Worm (Caenorhabditis elegans) whole organism, L1 larva: ENCODE results near the gene srh-218.

Source experiments
- C16A3.4 ChIP-seq: fragments of 150-350 bp; optimal IDR thresholded peaks from 2 replicates; lab custom pipeline; 2014; ENCODE audit warnings: missing biosample characterization, missing genetic modification characterization
- C34B4.2 ChIP-seq: sonication (generic microtip); optimal IDR thresholded peaks from 2 replicates; lab custom pipeline; 2017; ENCODE audit warnings: mild to moderate bottlenecking, missing genetic modification characterization, missing compliant biosample characterization
- F16B12.6 ChIP-seq: fragments of 150-350 bp; optimal IDR thresholded peaks from 2 replicates; lab custom pipeline; 2014; ENCODE audit warnings: missing biosample characterization, missing genetic modification characterization
- Y116A8C.19 ChIP-seq: sonication (generic microtip); optimal IDR thresholded peaks from 2 replicates; lab custom pipeline; 2016; ENCODE audit warnings: missing compliant biosample characterization, missing genetic modification characterization, borderline replicate concordance
- aly-2 ChIP-seq: fragments of 150-350 bp; optimal IDR thresholded peaks from 2 replicates; lab custom pipeline; 2014; ENCODE audit warnings: missing biosample characterization, missing genetic modification characterization
- ceh-63 ChIP-seq: fragments of 200-800 bp; sonication (Bioruptor generic); optimal IDR thresholded peaks from 2 replicates; lab custom pipeline; 2018; ENCODE audit warnings: mild to moderate bottlenecking, missing genetic modification characterization, missing compliant biosample characterization
- ceh-82 ChIP-seq, 3 experiments: fragments of 150-350 bp in 1 of 3; sonication (generic microtip) in 2 of 3; optimal IDR thresholded peaks; 2 replicates each; lab custom pipeline; 2014 to 2017; ENCODE audit warnings: missing biosample characterization in 3 of 3, missing genetic modification characterization in 3 of 3
- ceh-90 ChIP-seq: sonication (generic microtip); optimal IDR thresholded peaks from 2 replicates; lab custom pipeline; 2016; ENCODE audit warnings: missing genetic modification characterization, missing compliant biosample characterization
- ces-1 ChIP-seq: fragments of 150-350 bp; optimal IDR thresholded peaks from 2 replicates; lab custom pipeline; 2014; ENCODE audit warnings: missing biosample characterization, missing genetic modification reagents, missing genetic modification characterization
- dpl-1 ChIP-seq, 3 experiments: fragments of 150-350 bp in 2 of 3; sonication (generic microtip) in 1 of 3; optimal IDR thresholded peaks; 2 replicates each; lab custom pipeline; 2014 to 2017; ENCODE audit warnings: missing biosample characterization in 3 of 3, missing genetic modification characterization in 3 of 3, missing genetic modification reagents in 3 of 3
- dsc-1 ChIP-seq: sonication (generic microtip); optimal IDR thresholded peaks from 2 replicates; lab custom pipeline; 2016; ENCODE audit warnings: mild to moderate bottlenecking, missing genetic modification characterization, missing compliant biosample characterization
- efl-1 ChIP-seq, 4 experiments: fragments of 150-350 bp; optimal IDR thresholded peaks in 3 of 4; peaks in 1 of 4; 1 replicate in 1 of 4; 2 replicates in 3 of 4; lab custom pipeline; 2014; ENCODE audit warnings: missing biosample characterization in 2 of 4, missing genetic modification characterization in 2 of 4, missing genetic modification reagents in 2 of 4
- egl-27 ChIP-seq, 2 experiments: fragments of 150-350 bp in 1 of 2; sonication (generic microtip); optimal IDR thresholded peaks; 3 replicates each; lab custom pipeline; 2017 to 2018; ENCODE audit warnings: missing biosample characterization in 2 of 2, missing genetic modification characterization in 2 of 2, missing genetic modification reagents in 2 of 2
- elt-2 ChIP-seq: sonication (generic microtip); optimal IDR thresholded peaks from 2 replicates; lab custom pipeline; 2016; ENCODE audit warnings: missing genetic modification characterization, mild to moderate bottlenecking, inconsistent platforms, missing compliant biosample characterization, missing genetic modification reagents
- elt-3 ChIP-seq, 6 experiments: fragments of 150-350 bp in 1 of 6; sonication (generic microtip); optimal IDR thresholded peaks; 2 replicates each; lab custom pipeline; 2017 to 2018; ENCODE audit warnings: missing biosample characterization in 6 of 6, missing genetic modification characterization in 6 of 6, inconsistent platforms in 1 of 6
- ets-5 ChIP-seq: fragments of 200-800 bp; sonication (Bioruptor generic); IDR thresholded peaks from 2 replicates; pipeline ENCODE4 v1.3.6; 2022; ENCODE audit warnings: missing genetic modification characterization, missing compliant biosample characterization
- fkh-10 ChIP-seq: sonication (generic microtip); optimal IDR thresholded peaks from 2 replicates; lab custom pipeline; 2017; ENCODE audit warnings: missing biosample characterization, missing genetic modification reagents, missing genetic modification characterization
- fos-1 ChIP-seq: fragments of 150-350 bp; optimal IDR thresholded peaks from 2 replicates; lab custom pipeline; 2014; ENCODE audit warnings: missing biosample characterization, missing genetic modification characterization
- hlh-17 ChIP-seq: fragments of 200-800 bp; sonication (Bioruptor generic); optimal IDR thresholded peaks from 2 replicates; lab custom pipeline; 2018; ENCODE audit warnings: missing genetic modification characterization, mild to moderate bottlenecking, missing compliant biosample characterization, moderate library complexity, borderline replicate concordance
- hlh-4 ChIP-seq: sonication (generic microtip); optimal IDR thresholded peaks from 2 replicates; lab custom pipeline; 2016; ENCODE audit warnings: mild to moderate bottlenecking, missing genetic modification characterization, missing compliant biosample characterization
- hpl-2 ChIP-seq: fragments of 150-350 bp; optimal IDR thresholded peaks from 2 replicates; lab custom pipeline; 2014; ENCODE audit warnings: missing biosample characterization, missing genetic modification reagents, missing genetic modification characterization
- jun-1 ChIP-seq: fragments of 150-350 bp; optimal IDR thresholded peaks from 2 replicates; lab custom pipeline; 2014; ENCODE audit warnings: missing biosample characterization, missing genetic modification reagents, missing genetic modification characterization
- lin-13 ChIP-seq: fragments of 150-350 bp; optimal IDR thresholded peaks from 2 replicates; lab custom pipeline; 2014; ENCODE audit warnings: missing biosample characterization, missing genetic modification reagents, missing genetic modification characterization
- lin-14 ChIP-seq: fragments of 200-800 bp; sonication (Bioruptor generic); optimal IDR thresholded peaks from 2 replicates; lab custom pipeline; 2018; ENCODE audit warnings: mild to moderate bottlenecking, missing genetic modification characterization, moderate library complexity, missing compliant biosample characterization
- lin-39 ChIP-seq: fragments of 150-350 bp; optimal IDR thresholded peaks from 2 replicates; lab custom pipeline; 2014; ENCODE audit warnings: missing biosample characterization, missing genetic modification reagents, missing genetic modification characterization
- lir-3 ChIP-seq: sonication (generic microtip); optimal IDR thresholded peaks from 2 replicates; lab custom pipeline; 2016; ENCODE audit warnings: mild to moderate bottlenecking, missing genetic modification characterization, moderate library complexity, missing compliant biosample characterization; ENCODE audit not compliant: poor library complexity
- lsy-2 ChIP-seq, 2 experiments: fragments of 150-350 bp; optimal IDR thresholded peaks; 2 replicates each; lab custom pipeline; 2014; ENCODE audit warnings: missing biosample characterization in 2 of 2, missing genetic modification characterization in 2 of 2
- mdl-1 ChIP-seq, 2 experiments: fragments of 150-350 bp; optimal IDR thresholded peaks; 2 replicates each; lab custom pipeline; 2014 to 2017; ENCODE audit warnings: missing biosample characterization in 2 of 2, missing genetic modification characterization in 2 of 2, inconsistent platforms in 1 of 2
- mef-2 ChIP-seq: fragments of 150-350 bp; optimal IDR thresholded peaks from 2 replicates; lab custom pipeline; 2014; ENCODE audit warnings: missing biosample characterization, missing genetic modification characterization
- mep-1 ChIP-seq: fragments of 150-350 bp; optimal IDR thresholded peaks from 2 replicates; lab custom pipeline; 2014; ENCODE audit warnings: missing biosample characterization, missing genetic modification characterization
- nhr-12 ChIP-seq: sonication (generic microtip); optimal IDR thresholded peaks from 2 replicates; lab custom pipeline; 2017; ENCODE audit warnings: missing biosample characterization, missing genetic modification characterization
- nhr-19 ChIP-seq: fragments of 200-800 bp; sonication (Bioruptor generic); conservative IDR thresholded peaks from 2 replicates; pipeline ENCODE4 v1.3.6; 2022; ENCODE audit warnings: missing genetic modification characterization, missing compliant biosample characterization
- nhr-20 ChIP-seq: sonication (generic microtip); optimal IDR thresholded peaks from 2 replicates; lab custom pipeline; 2016; ENCODE audit warnings: mild to moderate bottlenecking, missing genetic modification characterization, missing compliant biosample characterization
- nhr-28 ChIP-seq: fragments of 150-350 bp; optimal IDR thresholded peaks from 2 replicates; lab custom pipeline; 2014; ENCODE audit warnings: missing biosample characterization, missing genetic modification characterization
- nhr-76 ChIP-seq: sonication (generic microtip); optimal IDR thresholded peaks from 2 replicates; lab custom pipeline; 2017; ENCODE audit warnings: missing biosample characterization, missing genetic modification characterization
- nhr-90 ChIP-seq: sonication (generic microtip); optimal IDR thresholded peaks from 2 replicates; lab custom pipeline; 2016; ENCODE audit warnings: mild to moderate bottlenecking, missing genetic modification characterization, missing compliant biosample characterization; ENCODE audit not compliant: poor library complexity
- pqm-1 ChIP-seq: sonication (generic microtip); optimal IDR thresholded peaks from 3 replicates; lab custom pipeline; 2017; ENCODE audit warnings: missing biosample characterization, missing genetic modification characterization
- rnt-1 ChIP-seq: sonication (generic microtip); optimal IDR thresholded peaks from 2 replicates; lab custom pipeline; 2016; ENCODE audit warnings: mild to moderate bottlenecking, missing genetic modification characterization, moderate library complexity, missing compliant biosample characterization
- snpc-4 ChIP-seq: fragments of 150-350 bp; optimal IDR thresholded peaks from 2 replicates; lab custom pipeline; 2014; ENCODE audit warnings: missing biosample characterization, missing genetic modification characterization
- sptf-1 ChIP-seq: fragments of 150-350 bp; optimal IDR thresholded peaks from 2 replicates; lab custom pipeline; 2014; ENCODE audit warnings: missing biosample characterization, missing genetic modification characterization
- sup-37 ChIP-seq: fragments of 200-800 bp; sonication (Bioruptor generic); optimal IDR thresholded peaks from 2 replicates; lab custom pipeline; 2018; ENCODE audit warnings: mild to moderate bottlenecking, missing genetic modification characterization, missing compliant biosample characterization
- tlp-1 ChIP-seq: fragments of 150-350 bp; optimal IDR thresholded peaks from 2 replicates; lab custom pipeline; 2014; ENCODE audit warnings: missing biosample characterization, missing genetic modification characterization
- unc-30 ChIP-seq: sonication (generic microtip); optimal IDR thresholded peaks from 2 replicates; lab custom pipeline; 2017; ENCODE audit warnings: missing biosample characterization, missing genetic modification characterization
- unc-86 ChIP-seq: sonication (generic microtip); optimal IDR thresholded peaks from 2 replicates; lab custom pipeline; 2016; ENCODE audit warnings: missing genetic modification characterization, missing compliant biosample characterization
- unc-98 ChIP-seq: fragments of 200-800 bp; sonication (Bioruptor generic); IDR thresholded peaks from 2 replicates; pipeline ENCODE4 v1.3.6; 2022; ENCODE audit warnings: missing genetic modification characterization, missing compliant biosample characterization
- xbp-1 ChIP-seq: sonication (generic microtip); optimal IDR thresholded peaks from 2 replicates; lab custom pipeline; 2016; ENCODE audit warnings: missing genetic modification characterization, missing compliant biosample characterization

The srh-218 gene

DNA sequence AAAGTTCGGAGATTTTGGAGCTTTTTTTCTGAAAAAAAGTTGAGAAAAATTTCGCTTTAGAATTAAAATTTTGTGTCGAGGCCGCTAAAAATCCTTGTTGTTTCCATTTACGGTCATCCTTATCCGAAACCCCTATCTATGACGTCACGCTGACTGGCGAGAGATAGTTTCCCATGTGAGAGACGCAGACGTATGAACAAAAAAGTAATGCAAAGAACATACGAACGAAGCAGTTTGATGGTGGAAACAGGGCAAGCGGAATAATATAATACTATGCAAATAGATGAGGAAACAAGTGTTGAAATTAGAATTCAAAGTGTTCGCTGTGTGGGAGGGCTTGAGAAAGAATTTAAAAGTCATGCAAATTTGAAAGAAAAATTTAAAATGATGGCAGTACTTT is 5.3 kb downstream of the srh-218 start:
- TF ChIP-seq aly-2 (tag; lab: Kevin White, UChicago) (no peak), elt-2 (tag; lab: Kevin White, UChicago) (peak; percentile 7), efl-1 (optimal IDR thresholded peaks at IDR 0.05; lab: Kevin White, UChicago) (peak in 1 of 2 experiments; percentile 11), efl-1 (GFP tag; optimal IDR thresholded peaks at IDR 0.05 in 1 of 2; lab: Kevin White, UChicago) (peak in 1 of 2 experiments; percentile 77), lin-14 (GFP tag; lab: Kevin White, UChicago) (peak; percentile 2)

DNA sequence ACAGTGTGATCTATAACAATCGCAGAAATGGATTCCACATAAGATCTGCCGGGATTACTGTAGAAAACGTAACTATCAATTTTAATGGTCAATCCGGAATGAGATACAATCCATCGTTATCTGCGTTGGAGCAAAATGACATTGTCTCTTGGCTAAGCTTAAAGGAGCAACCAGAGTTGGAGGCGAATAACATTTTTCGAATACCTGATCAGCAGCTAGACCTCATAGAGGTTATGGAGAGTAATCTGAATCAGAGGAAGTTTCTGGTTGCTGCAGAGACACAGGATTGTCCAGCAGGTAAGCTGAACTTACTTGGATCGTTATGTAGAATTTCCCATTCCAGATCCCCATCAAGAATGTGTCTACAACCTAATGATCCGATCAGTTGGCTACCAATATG is 9.8 kb downstream of the srh-218 start:
- TF ChIP-seq nhr-20 (tag; lab: Kevin White, UChicago) (no peak), tlp-1 (tag; lab: Kevin White, UChicago) (no peak), sup-37 (GFP tag; lab: Kevin White, UChicago) (no peak), efl-1 (optimal IDR thresholded peaks at IDR 0.05; lab: Kevin White, UChicago) (no peak), efl-1 (GFP tag; optimal IDR thresholded peaks at IDR 0.05 in 1 of 2; lab: Kevin White, UChicago) (peak in 1 of 2 experiments; percentile 79), lsy-2 (tag; optimal IDR thresholded peaks at IDR 0.05; lab: Kevin White, UChicago) (no peak), C16A3.4 (tag; lab: Kevin White, UChicago) (no peak)
- TF ChIP-seq, all 84 proteins: peak for 1

DNA sequence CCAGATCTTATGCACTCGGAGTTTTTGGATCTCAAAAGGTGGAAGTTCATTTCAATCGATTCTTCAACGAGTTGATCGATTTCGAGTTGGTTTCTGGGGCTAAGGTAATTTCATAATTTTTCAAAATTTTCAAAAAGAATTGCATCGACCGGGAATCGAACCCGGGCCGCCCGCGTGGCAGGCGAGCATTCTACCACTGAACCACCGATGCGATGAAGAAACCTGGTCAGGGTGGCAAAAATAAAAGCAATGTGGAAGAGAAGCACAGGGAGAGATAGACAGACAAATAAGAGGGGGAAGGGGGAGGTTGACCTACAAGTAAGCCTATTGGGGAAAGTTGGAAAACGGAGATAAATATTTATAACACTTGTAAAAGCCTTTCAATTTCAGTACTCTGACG is 11.3 kb downstream of the srh-218 start:
- TF ChIP-seq lin-13 (GFP tag; lab: Kevin White, UChicago) (peak; percentile 45), hpl-2 (GFP tag; lab: Kevin White, UChicago) (no peak), ceh-82 (tag; optimal IDR thresholded peaks at IDR 0.05; lab: Kevin White, UChicago) (peak in 2 of 3 experiments; percentile 10 to 52), mep-1 (tag; lab: Kevin White, UChicago) (no peak), nhr-20 (tag; lab: Kevin White, UChicago) (peak; percentile 55), pqm-1 (tag; lab: Kevin White, UChicago) (no peak), lsy-2 (tag; optimal IDR thresholded peaks at IDR 0.05; lab: Kevin White, UChicago) (no peak), nhr-28 (tag; lab: Kevin White, UChicago) (no peak), ceh-90 (tag; lab: Kevin White, UChicago) (no peak), lir-3 (tag; lab: Kevin White, UChicago) (no peak), unc-98 (GFP tag; lab: Robert Waterston, UW) (no peak), ets-5 (GFP tag; lab: Robert Waterston, UW) (no peak), fos-1 (tag; lab: Kevin White, UChicago) (no peak), dpl-1 (GFP tag; optimal IDR thresholded peaks at IDR 0.05; lab: Kevin White, UChicago) (peak in 1 of 3 experiments; percentile 26), unc-30 (tag; lab: Kevin White, UChicago) (no peak), mdl-1 (tag; optimal IDR thresholded peaks at IDR 0.05; lab: Kevin White, UChicago) (peak in 1 of 2 experiments; percentile 33), efl-1 (optimal IDR thresholded peaks at IDR 0.05; lab: Kevin White, UChicago) (peak in 1 of 2 experiments; percentile 46), efl-1 (GFP tag; optimal IDR thresholded peaks at IDR 0.05 in 1 of 2; lab: Kevin White, UChicago) (peak; percentile 29 to 93), snpc-4 (tag; lab: Kevin White, UChicago) (no peak), sptf-1 (tag; lab: Kevin White, UChicago) (no peak), nhr-19 (GFP tag; lab: Robert Waterston, UW) (peak; percentile 57), F16B12.6 (tag; lab: Kevin White, UChicago) (no peak), hlh-4 (tag; lab: Kevin White, UChicago) (no peak), nhr-90 (tag; lab: Kevin White, UChicago) (peak; percentile 56), sup-37 (GFP tag; lab: Kevin White, UChicago) (peak; percentile 11), fkh-10 (GFP tag; lab: Kevin White, UChicago) (no peak), C16A3.4 (tag; lab: Kevin White, UChicago) (peak; percentile 37), unc-86 (tag; lab: Kevin White, UChicago) (no peak), lin-39 (tag; lab: Kevin White, UChicago) (no peak), Y116A8C.19 (tag; lab: Kevin White, UChicago) (no peak), nhr-12 (tag; lab: Kevin White, UChicago) (no peak), dsc-1 (no peak), egl-27 (tag; optimal IDR thresholded peaks at IDR 0.05; lab: Kevin White, UChicago) (no peak), ceh-63 (no peak), lin-14 (GFP tag; lab: Kevin White, UChicago) (no peak), hlh-17 (GFP tag; lab: Kevin White, UChicago) (no peak), C34B4.2 (tag; lab: Kevin White, UChicago) (no peak), ces-1 (GFP tag; lab: Kevin White, UChicago) (no peak), mef-2 (tag; lab: Kevin White, UChicago) (no peak), nhr-76 (no peak), jun-1 (tag; lab: Kevin White, UChicago) (peak; percentile 0), elt-3 (tag; optimal IDR thresholded peaks at IDR 0.05; lab: Kevin White, UChicago) (no peak), elt-2 (tag; lab: Kevin White, UChicago) (peak; percentile 15), rnt-1 (peak; percentile 73), xbp-1 (tag; lab: Kevin White, UChicago) (peak; percentile 1)
